Worm (Caenorhabditis elegans) whole organism, mixed stage, embryonic: ENCODE measurements around the gene gldi-9.

Source experiments
- ces-1 ChIP-seq: fragments of 150-350 bp; optimal IDR thresholded peaks from 2 replicates; lab custom pipeline; 2014; ENCODE audit warnings: missing biosample characterization, missing genetic modification reagents, missing genetic modification characterization
- elt-1 ChIP-seq: sonication (generic microtip); optimal IDR thresholded peaks from 2 replicates; lab custom pipeline; 2017; ENCODE audit warnings: missing genetic modification characterization, mild to moderate bottlenecking, missing compliant biosample characterization, antibody characterized with exemption, moderate library complexity, borderline replicate concordance; ENCODE audit not compliant: insufficient read depth
- elt-3 ChIP-seq: fragments of 150-350 bp; optimal IDR thresholded peaks from 2 replicates; lab custom pipeline; 2014; ENCODE audit warnings: missing biosample characterization, missing genetic modification characterization
- lin-32 ChIP-seq: fragments of 200-800 bp; sonication (Bioruptor generic); optimal IDR thresholded peaks from 2 replicates; lab custom pipeline; 2018; ENCODE audit warnings: mild to moderate bottlenecking, missing genetic modification characterization, missing compliant biosample characterization
- mep-1 ChIP-seq: fragments of 150-350 bp; optimal IDR thresholded peaks from 2 replicates; lab custom pipeline; 2017; ENCODE audit warnings: missing biosample characterization, missing genetic modification reagents, missing genetic modification characterization, inconsistent platforms
- nhr-12 ChIP-seq: fragments of 150-350 bp; optimal IDR thresholded peaks from 2 replicates; lab custom pipeline; 2014; ENCODE audit warnings: missing biosample characterization, missing genetic modification characterization
- nhr-28 ChIP-seq: fragments of 150-350 bp; optimal IDR thresholded peaks from 2 replicates; lab custom pipeline; 2014; ENCODE audit warnings: missing biosample characterization, missing genetic modification characterization
- pha-4 ChIP-seq: fragments of 150-350 bp; optimal IDR thresholded peaks from 2 replicates; lab custom pipeline; 2018; ENCODE audit warnings: missing biosample characterization, missing genetic modification reagents, missing genetic modification characterization
- tbx-8 ChIP-seq: fragments of 200-800 bp; sonication (Bioruptor generic); optimal IDR thresholded peaks from 2 replicates; lab custom pipeline; 2018; ENCODE audit warnings: mild to moderate bottlenecking, missing genetic modification characterization, moderate library complexity, missing compliant biosample characterization
- zip-8 ChIP-seq: fragments of 150-350 bp; optimal IDR thresholded peaks from 2 replicates; lab custom pipeline; 2014; ENCODE audit warnings: missing biosample characterization, missing genetic modification characterization

DNA sequence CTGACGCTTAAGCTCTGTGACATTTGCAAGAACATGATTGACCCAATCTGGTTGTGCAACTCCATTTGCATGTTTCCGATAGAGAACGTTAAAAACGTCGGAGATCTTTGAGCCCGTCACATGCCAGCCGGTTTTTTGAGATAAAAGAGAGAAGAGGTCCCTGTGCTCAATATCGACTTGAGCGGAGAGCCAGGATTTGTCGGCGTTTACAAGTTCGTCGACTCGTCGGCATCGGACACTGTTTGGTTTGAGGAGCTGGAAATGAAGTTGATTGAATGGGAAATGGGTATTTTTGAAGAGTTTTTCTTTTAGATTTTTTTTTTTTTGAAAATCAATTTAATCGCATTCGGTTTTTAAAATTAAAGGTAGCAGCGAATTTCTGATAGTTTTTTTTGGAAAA lies 1.9 kb upstream of the gldi-9 start:
- TF ChIP-seq nhr-28: no peak
- no peak for TF ChIP-seq mep-1
- no peak for TF ChIP-seq pha-4 (tag; lab: Kevin White, UChicago)
- no peak for TF ChIP-seq elt-1
- TF ChIP-seq nhr-12 (tag; lab: Kevin White, UChicago): no peak
- no peak for TF ChIP-seq lin-32
- no peak for TF ChIP-seq ces-1 (GFP tag; lab: Kevin White, UChicago)
- no peak for TF ChIP-seq tbx-8 (GFP tag; lab: Kevin White, UChicago)
- no peak for TF ChIP-seq elt-3 (tag; lab: Kevin White, UChicago)
- no peak for TF ChIP-seq zip-8 (tag; lab: Kevin White, UChicago)
